Worm (Caenorhabditis elegans) whole organism, L4 larva: Measurements from ENCODE around the gene lst-6.

Experiments
- hlh-11 ChIP-seq: fragments of 200-800 bp; sonication (Bioruptor generic); optimal IDR thresholded peaks from 2 replicates; lab custom pipeline; 2018; ENCODE audit warnings: mild to moderate bottlenecking, missing genetic modification characterization, missing compliant biosample characterization
- jun-1 ChIP-seq: fragments of 150-350 bp; optimal IDR thresholded peaks from 2 replicates; lab custom pipeline; 2014; ENCODE audit warnings: missing biosample characterization, missing genetic modification reagents, missing genetic modification characterization
- nhr-10 ChIP-seq: fragments of 150-350 bp; optimal IDR thresholded peaks from 2 replicates; lab custom pipeline; 2014; ENCODE audit warnings: missing biosample characterization, missing genetic modification characterization
- nhr-77 ChIP-seq: fragments of 150-350 bp; optimal IDR thresholded peaks from 2 replicates; lab custom pipeline; 2014; ENCODE audit warnings: missing biosample characterization, missing genetic modification characterization
- skn-1 ChIP-seq: fragments of 150-350 bp; optimal IDR thresholded peaks from 2 replicates; lab custom pipeline; 2014; ENCODE audit warnings: missing biosample characterization, missing genetic modification characterization
- spr-1 ChIP-seq: sonication (generic microtip); optimal IDR thresholded peaks from 2 replicates; lab custom pipeline; 2016; ENCODE audit warnings: mild to moderate bottlenecking, missing genetic modification characterization, missing compliant biosample characterization

ce11 chrII:7053001-7053400, 30.7 kb upstream of the lst-6 start, which contains the start of gene ZK1127.13:
- TF ChIP-seq spr-1 (tag; lab: Kevin White, UChicago), result no peak
- TF ChIP-seq skn-1 (tag; lab: Kevin White, UChicago), result no peak
- TF ChIP-seq jun-1 (tag; lab: Kevin White, UChicago), result no peak
- TF ChIP-seq hlh-11 (tag; lab: Kevin White, UChicago), result no peak
- no peak for TF ChIP-seq nhr-10 (tag; lab: Kevin White, UChicago)
- TF ChIP-seq nhr-77, result no peak
